Worm (Caenorhabditis elegans): ENCODE data around the gene nhr-281.
A peak's percentile ranks its signal among the peaks of the same experiment; 100 is the strongest.

The nhr-281 gene

ce11 chrX:14146740-14147140 is 33.5 kb upstream of the nhr-281 start (continued):
- TF ChIP-seq ZK546.5 (tag; optimal IDR thresholded peaks at IDR 0.05) (no peak), mml-1 (tag; optimal IDR thresholded peaks at IDR 0.05) (no peak), ztf-11 (tag; optimal IDR thresholded peaks at IDR 0.05) (no peak), hmg-11 (tag; optimal IDR thresholded peaks at IDR 0.05) (peak; percentile 78), aly-2 (tag; optimal IDR thresholded peaks at IDR 0.05) (no peak), pqm-1 (tag; optimal IDR thresholded peaks at IDR 0.05) (peak; percentile 53), nhr-11 (tag; optimal IDR thresholded peaks at IDR 0.05) (peak; percentile 43), pha-4 (tag; optimal IDR thresholded peaks at IDR 0.05) (peak; percentile 97), nhr-43 (tag; optimal IDR thresholded peaks at IDR 0.05; ENCODE audit: poor library complexity, severe bottlenecking) (peak; percentile 56), sea-2 (GFP tag; optimal IDR thresholded peaks at IDR 0.05) (peak; percentile 23), mdl-1 (tag; optimal IDR thresholded peaks at IDR 0.05) (no peak), nhr-76 (tag; optimal IDR thresholded peaks at IDR 0.05) (no peak), nhr-67 (tag; optimal IDR thresholded peaks at IDR 0.05) (no peak), unc-62 (GFP tag; optimal IDR thresholded peaks at IDR 0.05) (peak; percentile 56), egl-27 (tag; optimal IDR thresholded peaks at IDR 0.05) (no peak), elt-3 (tag; optimal IDR thresholded peaks at IDR 0.05) (no peak), nfya-1 (tag; optimal IDR thresholded peaks at IDR 0.05; ENCODE audit: insufficient read depth) (peak; percentile 88), nhr-23 (tag; optimal IDR thresholded peaks at IDR 0.05) (peak; percentile 86), skn-1 (tag; optimal IDR thresholded peaks at IDR 0.05) (peak; percentile 81), ceh-28 (tag; optimal IDR thresholded peaks at IDR 0.05) (peak; percentile 81), lin-39 (tag; optimal IDR thresholded peaks at IDR 0.05) (peak; percentile 88), ceh-9 (tag; optimal IDR thresholded peaks at IDR 0.05) (no peak), nhr-77 (tag; optimal IDR thresholded peaks at IDR 0.05) (no peak), eor-1 (tag; optimal IDR thresholded peaks at IDR 0.05) (peak in 1 of 2 experiments; percentile 47), nhr-28 (tag; optimal IDR thresholded peaks at IDR 0.05) (no peak)

- peak; percentile 57 for TF ChIP-seq pha-4 (tag; optimal IDR thresholded peaks at IDR 0.05)
- TF ChIP-seq elt-2 (tag; optimal IDR thresholded peaks at IDR 0.05): peak; percentile 1
- TF ChIP-seq nhr-67 (tag; optimal IDR thresholded peaks at IDR 0.05): no peak
These were observed 32.4 kb upstream of the nhr-281 start for ce11 chrX:14145634-14146033.

ce11 chrX:14141896-14142392 is 28.7 kb upstream of the nhr-281 start, which contains the start of gene ceh-89:
Gene ceh-89, plus strand, starts transcription at chrX:14141946.
- TF ChIP-seq elt-1 (tag; optimal IDR thresholded peaks at IDR 0.05): no peak
- TF ChIP-seq ztf-11 (tag; optimal IDR thresholded peaks at IDR 0.05): no peak
- TF ChIP-seq lin-39 (tag; optimal IDR thresholded peaks at IDR 0.05): no peak
- TF ChIP-seq elt-3 (tag; optimal IDR thresholded peaks at IDR 0.05): no peak
- no peak for TF ChIP-seq fos-1 (tag; optimal IDR thresholded peaks at IDR 0.05)
- no peak for TF ChIP-seq nhr-28 (tag; optimal IDR thresholded peaks at IDR 0.05)
- no peak for TF ChIP-seq ceh-28 (tag; optimal IDR thresholded peaks at IDR 0.05)
- no peak for TF ChIP-seq daf-12 (tag; optimal IDR thresholded peaks at IDR 0.05)

- TF ChIP-seq nhr-237 (tag; optimal IDR thresholded peaks at IDR 0.05) (no peak), nhr-77 (tag; optimal IDR thresholded peaks at IDR 0.05) (no peak), egl-27 (tag; optimal IDR thresholded peaks at IDR 0.05) (no peak), R02D3.7 (tag; optimal IDR thresholded peaks at IDR 0.05) (no peak), jun-1 (tag; optimal IDR thresholded peaks at IDR 0.05) (no peak), egl-5 (tag; optimal IDR thresholded peaks at IDR 0.05) (no peak), lin-39 (tag; optimal IDR thresholded peaks at IDR 0.05) (no peak)
These were observed 28.1 kb upstream of the nhr-281 start for ce11 chrX:14141344-14141841.

ce11 chrX:14140040-14140439 is 26.8 kb upstream of the nhr-281 start, which contains the start of gene nkat-1:
Gene nkat-1, minus strand, starts transcription at chrX:14140140.
- no peak for TF ChIP-seq tbx-2 (tag; optimal IDR thresholded peaks at IDR 0.05)
- no peak for TF ChIP-seq unc-62 (GFP tag; optimal IDR thresholded peaks at IDR 0.05)
- TF ChIP-seq ceh-28 (tag; optimal IDR thresholded peaks at IDR 0.05): no peak
- no peak for TF ChIP-seq aly-2 (tag; optimal IDR thresholded peaks at IDR 0.05)
- no peak for TF ChIP-seq lin-15B (tag; optimal IDR thresholded peaks at IDR 0.05)
- TF ChIP-seq nhr-23 (tag; optimal IDR thresholded peaks at IDR 0.05): no peak
- TF ChIP-seq ztf-4 (tag; optimal IDR thresholded peaks at IDR 0.05): no peak
- TF ChIP-seq eor-1 (tag; optimal IDR thresholded peaks at IDR 0.05): no peak
- TF ChIP-seq mdl-1 (tag; optimal IDR thresholded peaks at IDR 0.05): no peak
- no peak for TF ChIP-seq nhr-237 (tag; optimal IDR thresholded peaks at IDR 0.05)

Data from whole organism, L3 larva.